Worm (Caenorhabditis elegans) whole organism, young adult: ENCODE results near the gene T26C11.4.

Experiments used
- B0019.2 ChIP-seq: fragments of 200-800 bp; sonication (Bioruptor generic); conservative IDR thresholded peaks from 2 replicates; pipeline ENCODE4 v1.3.6; 2022; ENCODE audit warnings: missing genetic modification reagents, missing genetic modification characterization, missing compliant biosample characterization
- B0336.3 ChIP-seq: fragments of 200-800 bp; sonication (Bioruptor generic); IDR thresholded peaks from 2 replicates; pipeline ENCODE4 v1.3.6; 2022; ENCODE audit warnings: missing genetic modification characterization, missing compliant biosample characterization
- C06A6.2 ChIP-seq: fragments of 200-800 bp; sonication (Bioruptor generic); conservative IDR thresholded peaks from 2 replicates; pipeline ENCODE4 v1.3.6; 2022; ENCODE audit warnings: missing genetic modification characterization, missing compliant biosample characterization
- F33H1.4 ChIP-seq: fragments of 200-800 bp; sonication (Bioruptor generic); IDR thresholded peaks from 2 replicates; pipeline ENCODE4 v1.3.6; 2022; ENCODE audit warnings: missing genetic modification reagents, missing genetic modification characterization, missing compliant biosample characterization
- F37B4.10 ChIP-seq: fragments of 200-800 bp; sonication (Bioruptor generic); IDR thresholded peaks from 2 replicates; pipeline ENCODE4 v1.3.6; 2022; ENCODE audit warnings: missing genetic modification characterization, missing compliant biosample characterization
- Y79H2A.3 ChIP-seq: fragments of 200-800 bp; sonication (Bioruptor generic); conservative IDR thresholded peaks from 2 replicates; pipeline ENCODE4 v1.3.6; 2022; ENCODE audit warnings: missing genetic modification reagents, missing genetic modification characterization, missing compliant biosample characterization
- akir-1 ChIP-seq: fragments of 200-800 bp; sonication (Bioruptor generic); optimal IDR thresholded peaks from 2 replicates; lab custom pipeline; 2018; ENCODE audit warnings: mild to moderate bottlenecking, missing genetic modification characterization, moderate library complexity, missing compliant biosample characterization
- ama-1 ChIP-seq, 3 experiments: fragments of 150-350 bp in 1 of 3; sonication (generic microtip) in 2 of 3; optimal IDR thresholded peaks; 2 replicates each; lab custom pipeline; 2014 to 2018; ENCODE audit warnings: missing biosample characterization in 2 of 3, missing genetic modification characterization in 2 of 3, missing genetic modification reagents in 2 of 3
- aptf-2 ChIP-seq: fragments of 200-800 bp; sonication (Bioruptor generic); conservative IDR thresholded peaks from 2 replicates; pipeline ENCODE4 v1.3.6; 2022; ENCODE audit warnings: missing genetic modification reagents, missing genetic modification characterization, missing compliant biosample characterization
- attf-3 ChIP-seq: fragments of 200-800 bp; sonication (Bioruptor generic); conservative IDR thresholded peaks from 2 replicates; pipeline ENCODE4 v1.3.6; 2022; ENCODE audit warnings: missing genetic modification reagents, missing genetic modification characterization, missing compliant biosample characterization
- cebp-1 ChIP-seq, 2 experiments: fragments of 200-800 bp in 1 of 2; sonication (Bioruptor generic) in 1 of 2; sonication (generic microtip) in 1 of 2; IDR thresholded peaks in 1 of 2; optimal IDR thresholded peaks in 1 of 2; 2 replicates each; pipeline versions ENCODE4 v1.3.6 to Lab custom; 2017 to 2022; ENCODE audit warnings: missing compliant biosample characterization in 2 of 2, missing genetic modification characterization in 2 of 2, mild to moderate bottlenecking in 1 of 2, missing genetic modification reagents in 1 of 2, moderate library complexity in 1 of 2
- ceh-79 ChIP-seq: sonication (generic microtip); optimal IDR thresholded peaks from 2 replicates; lab custom pipeline; 2017; ENCODE audit warnings: mild to moderate bottlenecking, missing genetic modification characterization, missing compliant biosample characterization
- ceh-91 ChIP-seq: fragments of 200-800 bp; sonication (Bioruptor generic); IDR thresholded peaks from 2 replicates; pipeline ENCODE4 v1.3.6; 2022; ENCODE audit warnings: missing genetic modification reagents, missing genetic modification characterization, missing compliant biosample characterization
- dox-1 ChIP-seq: fragments of 200-800 bp; sonication (Bioruptor generic); IDR thresholded peaks from 2 replicates; pipeline ENCODE4 v1.3.6; 2022; ENCODE audit warnings: missing genetic modification reagents, missing genetic modification characterization, missing compliant biosample characterization
- dpff-1 ChIP-seq: sonication (generic microtip); optimal IDR thresholded peaks from 2 replicates; lab custom pipeline; 2017; ENCODE audit warnings: mild to moderate bottlenecking, missing genetic modification characterization, missing compliant biosample characterization
- efl-1 ChIP-seq: fragments of 150-350 bp; optimal IDR thresholded peaks from 2 replicates; lab custom pipeline; 2014; ENCODE audit warnings: missing biosample characterization, missing genetic modification reagents, missing genetic modification characterization
- egl-18 ChIP-seq: fragments of 200-800 bp; sonication (Bioruptor generic); IDR thresholded peaks from 2 replicates; pipeline ENCODE4 v1.3.6; 2022; ENCODE audit warnings: missing genetic modification reagents, missing genetic modification characterization, missing compliant biosample characterization
- hmg-20 ChIP-seq: fragments of 200-800 bp; sonication (Bioruptor generic); IDR thresholded peaks from 2 replicates; pipeline ENCODE4 v1.3.6; 2022; ENCODE audit warnings: missing genetic modification reagents, missing genetic modification characterization, missing compliant biosample characterization
- let-607 ChIP-seq, 2 experiments: fragments of 200-800 bp in 1 of 2; sonication (Bioruptor generic) in 1 of 2; sonication (generic microtip) in 1 of 2; optimal IDR thresholded peaks; 2 replicates each; lab custom pipeline; 2016 to 2018; ENCODE audit warnings: mild to moderate bottlenecking in 2 of 2, missing compliant biosample characterization in 2 of 2, missing genetic modification characterization in 2 of 2, moderate library complexity in 2 of 2, missing genotype in 1 of 2
- lin-35 ChIP-seq, 3 experiments: fragments of 150-350 bp in 2 of 3; sonication (generic microtip) in 1 of 3; optimal IDR thresholded peaks; 2 replicates each; lab custom pipeline; 2014 to 2018; ENCODE audit warnings: missing biosample characterization in 3 of 3, missing genetic modification characterization in 3 of 3, missing genetic modification reagents in 3 of 3
- lin-40 ChIP-seq: sonication (generic microtip); optimal IDR thresholded peaks from 2 replicates; lab custom pipeline; 2016; ENCODE audit warnings: missing genetic modification characterization, mild to moderate bottlenecking, missing compliant biosample characterization, missing genotype, missing genetic modification reagents
- lir-1 ChIP-seq: fragments of 200-800 bp; sonication (Bioruptor generic); conservative IDR thresholded peaks from 2 replicates; pipeline ENCODE4 v1.3.6; 2022; ENCODE audit warnings: missing genetic modification reagents, missing genetic modification characterization, missing compliant biosample characterization
- mel-28 ChIP-seq: sonication (generic microtip); optimal IDR thresholded peaks from 2 replicates; lab custom pipeline; 2016; ENCODE audit warnings: borderline replicate concordance, mild to moderate bottlenecking, missing genetic modification characterization, missing compliant biosample characterization
- mxl-1 ChIP-seq: sonication (generic microtip); optimal IDR thresholded peaks from 2 replicates; lab custom pipeline; 2016; ENCODE audit warnings: missing genetic modification characterization, missing compliant biosample characterization
- nfya-1 ChIP-seq: sonication (generic microtip); optimal IDR thresholded peaks from 2 replicates; lab custom pipeline; 2017; ENCODE audit warnings: antibody characterized with exemption, missing compliant biosample characterization, missing genetic modification characterization, borderline replicate concordance; ENCODE audit not compliant: insufficient read depth
- nfyb-1 ChIP-seq: fragments of 200-800 bp; sonication (Bioruptor generic); IDR thresholded peaks from 2 replicates; pipeline ENCODE4 v1.3.6; 2022; ENCODE audit warnings: missing genetic modification reagents, missing genetic modification characterization, missing compliant biosample characterization
- nhr-120 ChIP-seq: fragments of 200-800 bp; sonication (Bioruptor generic); IDR thresholded peaks from 2 replicates; pipeline ENCODE4 v1.3.6; 2022; ENCODE audit warnings: missing genetic modification characterization, missing compliant biosample characterization
- nhr-179 ChIP-seq: sonication (generic microtip); optimal IDR thresholded peaks from 2 replicates; lab custom pipeline; 2016; ENCODE audit warnings: mild to moderate bottlenecking, missing genetic modification characterization, missing compliant biosample characterization
- nhr-90 ChIP-seq: sonication (generic microtip); optimal IDR thresholded peaks from 2 replicates; lab custom pipeline; 2016; ENCODE audit warnings: missing genotype, mild to moderate bottlenecking, missing genetic modification characterization, missing compliant biosample characterization
- pbrm-1 ChIP-seq: fragments of 200-800 bp; sonication (Bioruptor generic); IDR thresholded peaks from 2 replicates; pipeline ENCODE4 v1.3.6; 2022; ENCODE audit warnings: missing genetic modification reagents, missing genetic modification characterization, missing compliant biosample characterization
- pha-4 ChIP-seq: fragments of 150-350 bp; sonication (generic microtip); optimal IDR thresholded peaks from 2 replicates; lab custom pipeline; 2014; ENCODE audit warnings: missing biosample characterization, missing genetic modification reagents, missing genetic modification characterization
- rpc-1 ChIP-seq, 2 experiments: fragments of 150-350 bp in 1 of 2; sonication (generic microtip) in 1 of 2; optimal IDR thresholded peaks; 2 replicates each; lab custom pipeline; 2014 to 2018; ENCODE audit warnings: missing biosample characterization in 1 of 2, missing genetic modification characterization in 1 of 2, missing genetic modification reagents in 1 of 2, missing genotype in 1 of 2
- sdz-38 ChIP-seq: sonication (generic microtip); optimal IDR thresholded peaks from 2 replicates; lab custom pipeline; 2016; ENCODE audit warnings: missing genotype, missing genetic modification characterization, missing compliant biosample characterization
- snpc-3.4 ChIP-seq: sonication (generic microtip); optimal IDR thresholded peaks from 2 replicates; lab custom pipeline; 2017; ENCODE audit warnings: missing genetic modification characterization, mild to moderate bottlenecking, missing compliant biosample characterization, antibody characterized with exemption, moderate library complexity, missing genotype, missing genetic modification reagents
- sptf-2 ChIP-seq: fragments of 200-800 bp; sonication (Bioruptor generic); optimal IDR thresholded peaks from 2 replicates; lab custom pipeline; 2018; ENCODE audit warnings: mild to moderate bottlenecking, missing genetic modification characterization, missing compliant biosample characterization
- tbp1 ChIP-seq: fragments of 200-800 bp; sonication (Bioruptor generic); optimal IDR thresholded peaks from 2 replicates; lab custom pipeline; 2018; ENCODE audit warnings: mild to moderate bottlenecking, missing genetic modification characterization, missing compliant biosample characterization
- unc-130 ChIP-seq: sonication (generic microtip); optimal IDR thresholded peaks from 2 replicates; lab custom pipeline; 2016; ENCODE audit warnings: missing genetic modification reagents, missing genetic modification characterization, missing compliant biosample characterization
- zfh-2 ChIP-seq: fragments of 200-800 bp; sonication (Bioruptor generic); conservative IDR thresholded peaks from 2 replicates; pipeline ENCODE4 v1.3.6; 2022; ENCODE audit warnings: missing genetic modification reagents, missing genetic modification characterization, missing compliant biosample characterization
- zim-3 ChIP-seq: sonication (generic microtip); optimal IDR thresholded peaks from 2 replicates; lab custom pipeline; 2017; ENCODE audit warnings: mild to moderate bottlenecking, missing genetic modification characterization, moderate library complexity, missing compliant biosample characterization
- ztf-28 ChIP-seq: fragments of 200-800 bp; sonication (Bioruptor generic); IDR thresholded peaks from 2 replicates; pipeline ENCODE4 v1.3.6; 2022; ENCODE audit warnings: missing genetic modification reagents, missing genetic modification characterization, missing compliant biosample characterization
- ztf-6 ChIP-seq: fragments of 200-800 bp; sonication (Bioruptor generic); IDR thresholded peaks from 2 replicates; pipeline ENCODE4 v1.3.6; 2022; ENCODE audit warnings: missing genetic modification reagents, missing genetic modification characterization, missing compliant biosample characterization

Gene T26C11.4

ce11 chrX:1880665-1881064 lies 35.3 kb upstream of the T26C11.4 start (continued):
- TF ChIP-seq rpc-1 (optimal IDR thresholded peaks at IDR 0.05; lab: Kevin White, UChicago) (peak; percentile 78), rpc-1 (tag; optimal IDR thresholded peaks at IDR 0.05; lab: Kevin White, UChicago) (peak; percentile 91), zim-3 (tag; lab: Kevin White, UChicago) (no peak), sptf-2 (GFP tag; lab: Kevin White, UChicago) (peak; percentile 84), nfya-1 (tag; lab: Kevin White, UChicago) (no peak), Y79H2A.3 (GFP tag; lab: Robert Waterston, UW) (no peak), nhr-90 (tag; lab: Kevin White, UChicago) (peak; percentile 82), hmg-20 (GFP tag; lab: Robert Waterston, UW) (peak; percentile 85), akir-1 (GFP tag; lab: Kevin White, UChicago) (no peak), C06A6.2 (peak; percentile 43)
- TF ChIP-seq, all 124 proteins: peak for 54

- TF ChIP-seq nfyb-1 (peak; percentile 21; the same call in 1 of the 2 replicates), let-607 (tag; optimal IDR thresholded peaks at IDR 0.05; lab: Kevin White, UChicago) (no peak), lin-35 (GFP tag; optimal IDR thresholded peaks at IDR 0.05; lab: Kevin White, UChicago) (no peak)
Observed at ce11 chrX:1870991-1871390, 25.6 kb upstream of the T26C11.4 start.

ce11 chrX:1864946-1865345 lies 19.6 kb upstream of the T26C11.4 start, which contains the start of gene tbx-41:
TSS of gene tbx-41 (plus strand) at chrX:1865246.
- TF ChIP-seq zim-3 (tag; lab: Kevin White, UChicago) = no peak
- TF ChIP-seq nhr-120 = no peak
- TF ChIP-seq nhr-179 (tag; lab: Kevin White, UChicago) = no peak
- no peak for TF ChIP-seq F37B4.10 (GFP tag; lab: Robert Waterston, UW)
- no peak for TF ChIP-seq unc-130 (GFP tag; lab: Kevin White, UChicago)
- TF ChIP-seq lin-40 = no peak
- TF ChIP-seq mel-28 (tag; lab: Kevin White, UChicago) = no peak
- TF ChIP-seq sdz-38 = no peak
- no peak for TF ChIP-seq ceh-79
- no peak for TF ChIP-seq aptf-2 (GFP tag; lab: Robert Waterston, UW)
- no peak for TF ChIP-seq B0019.2 (GFP tag; lab: Robert Waterston, UW)
- no peak for TF ChIP-seq ztf-28
- TF ChIP-seq dpff-1 (tag; lab: Kevin White, UChicago) = no peak
- TF ChIP-seq pbrm-1 = no peak
- no peak for TF ChIP-seq snpc-3.4 (tag; lab: Kevin White, UChicago)
- no peak for TF ChIP-seq ceh-91 (GFP tag; lab: Robert Waterston, UW)
- no peak for TF ChIP-seq efl-1 (GFP tag; lab: Kevin White, UChicago)
- TF ChIP-seq F33H1.4 (GFP tag; lab: Robert Waterston, UW) = no peak
- TF ChIP-seq, all 124 proteins: peak for 0

DNA sequence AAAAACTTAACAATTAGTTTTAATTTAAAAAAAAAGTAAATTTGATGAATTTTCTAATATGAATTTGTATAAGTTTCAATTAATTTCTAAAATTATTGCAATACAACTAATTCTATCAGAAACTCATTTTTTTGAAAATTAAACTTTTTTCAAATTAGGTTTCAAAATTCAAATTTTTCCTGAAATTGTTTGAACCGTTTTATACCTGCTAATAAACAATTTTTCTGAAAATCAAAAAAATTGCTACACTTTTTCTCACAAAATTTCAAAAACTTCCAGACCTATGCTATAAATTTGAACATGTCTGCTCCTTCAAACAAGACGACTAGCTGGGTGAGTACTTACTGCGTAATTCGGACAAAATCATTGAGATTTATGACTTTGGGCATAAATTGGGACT lies 15.1 kb upstream of the T26C11.4 start, which contains the start of gene T26C11.8:
Gene T26C11.8, plus strand, starts transcription at position 301 of the 400 bp plus-strand sequence.
- TF ChIP-seq aptf-2 (GFP tag; lab: Robert Waterston, UW) (no peak), zfh-2 (GFP tag; lab: Robert Waterston, UW) (no peak), dox-1 (GFP tag; lab: Robert Waterston, UW) (no peak)
- TF ChIP-seq, all 124 proteins: peak for 0

- TF ChIP-seq ama-1 (optimal IDR thresholded peaks at IDR 0.05; lab: Kevin White, UChicago) (no peak), ama-1 (GFP tag; optimal IDR thresholded peaks at IDR 0.05; lab: Kevin White, UChicago) (peak in 1 of 2 experiments; percentile 82), attf-3 (GFP tag; lab: Robert Waterston, UW) (no peak), mxl-1 (tag; lab: Kevin White, UChicago) (peak; percentile 67), B0336.3 (GFP tag; lab: Robert Waterston, UW) (no peak), lir-1 (GFP tag; lab: Robert Waterston, UW) (peak; percentile 41; the same call in 1 of the 2 replicates), pha-4 (tag; lab: Kevin White, UChicago) (no peak), dpff-1 (tag; lab: Kevin White, UChicago) (no peak), ztf-6 (GFP tag; lab: Robert Waterston, UW) (no peak), cebp-1 (GFP tag; IDR thresholded peaks at IDR 0.05; lab: Robert Waterston, UW) (0 out of 2 replicates have a peak, but pooled peaks have one; percentile 43), cebp-1 (tag; optimal IDR thresholded peaks at IDR 0.05; lab: Kevin White, UChicago) (no peak), tbp1 (peak; percentile 95), egl-18 (GFP tag; lab: Robert Waterston, UW) (no peak), ceh-91 (GFP tag; lab: Robert Waterston, UW) (no peak)
Observed at ce11 chrX:1858616-1859015, 13.3 kb upstream of the T26C11.4 start.
